Worm (Caenorhabditis elegans) whole organism, early embryonic: ENCODE results near the gene rps-11.

ENCODE experiments used
- F13C5.2 ChIP-seq: sonication (generic microtip); optimal IDR thresholded peaks from 2 replicates; lab custom pipeline; 2017; ENCODE audit warnings: mild to moderate bottlenecking, missing genetic modification characterization, inconsistent platforms, missing compliant biosample characterization
- ets-7 ChIP-seq: sonication (generic microtip); optimal IDR thresholded peaks from 2 replicates; lab custom pipeline; 2016; ENCODE audit warnings: missing genotype, missing genetic modification characterization, missing compliant biosample characterization
- flt-1 ChIP-seq: fragments of 200-800 bp; sonication (Bioruptor generic); IDR thresholded peaks from 2 replicates; pipeline ENCODE4 v1.3.6; 2022; ENCODE audit warnings: missing genetic modification characterization, missing compliant biosample characterization
- hmbx-1 ChIP-seq: sonication (generic microtip); optimal IDR thresholded peaks from 2 replicates; lab custom pipeline; 2016; ENCODE audit warnings: mild to moderate bottlenecking, missing genetic modification characterization, missing compliant biosample characterization

DNA sequence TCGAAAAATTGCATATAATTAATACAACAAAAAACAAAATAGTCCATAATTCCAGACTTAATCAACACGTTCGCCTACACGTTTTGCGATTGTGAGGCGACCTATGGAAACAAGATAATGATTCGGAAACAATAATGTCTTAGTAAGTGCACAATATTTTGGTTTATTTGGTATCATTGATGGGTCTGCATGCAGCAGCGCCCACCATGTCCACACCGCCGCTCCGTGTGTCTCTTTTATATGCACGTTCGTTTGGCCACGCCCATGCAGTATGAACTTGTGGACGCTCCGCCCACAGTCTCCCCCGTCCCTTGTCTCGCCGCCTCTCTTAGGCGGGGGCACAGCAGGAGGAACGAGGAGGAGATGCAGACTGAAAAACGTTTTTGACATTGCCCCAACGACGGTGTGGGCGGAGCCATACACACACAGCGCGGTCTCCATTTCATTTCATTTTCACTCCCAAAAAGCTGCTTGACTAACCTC is 8.2 kb upstream of the rps-11 start, which contains the start of gene mig-38:
- TF ChIP-seq ets-7, result no peak
- TF ChIP-seq F13C5.2 (tag; lab: Kevin White, UChicago), result no peak
- no peak for TF ChIP-seq hmbx-1 (tag; lab: Kevin White, UChicago)
- TF ChIP-seq flt-1 (GFP tag; lab: Robert Waterston, UW), result no peak
